Fruit fly (Drosophila melanogaster) S2 (cell line): Measurements from ENCODE around the gene IntS2.

Experiments
- CG8478 ChIP-seq: fragments of >200 bp; optimal IDR thresholded peaks from 2 replicates; lab custom pipeline; 2018
- CTCF ChIP-seq, 2 experiments: fragments of >200 bp; optimal IDR thresholded peaks; 2 replicates each; lab custom pipeline; 2018

DNA sequence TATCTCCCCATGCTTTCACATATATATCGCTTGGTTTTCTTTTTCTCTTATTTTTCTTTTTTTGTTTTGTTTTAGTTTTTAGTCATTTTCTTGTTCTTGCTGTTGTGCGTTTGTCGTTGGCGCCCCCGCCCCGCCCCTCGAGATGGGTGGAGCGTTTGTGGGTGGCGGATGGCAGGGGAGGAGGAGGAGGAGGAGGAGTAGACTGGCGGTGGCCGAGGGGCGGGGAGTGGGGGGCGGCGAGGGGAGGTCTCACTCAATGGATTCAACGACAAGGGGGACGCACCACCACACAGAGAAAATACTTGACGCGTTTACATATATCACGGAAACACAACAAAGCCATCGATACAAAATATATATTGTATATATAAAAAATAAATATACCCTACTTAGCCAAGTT lies 15.8 kb downstream of the IntS2 start:
- no peak for TF ChIP-seq CG8478 (lab: Kevin White, UChicago)
- no peak for TF ChIP-seq CTCF (optimal IDR thresholded peaks at IDR 0.05; lab: Kevin White, UChicago)
